Worm (Caenorhabditis elegans): ENCODE results near the gene C13G5.2.

C13G5.2 gene

DNA sequence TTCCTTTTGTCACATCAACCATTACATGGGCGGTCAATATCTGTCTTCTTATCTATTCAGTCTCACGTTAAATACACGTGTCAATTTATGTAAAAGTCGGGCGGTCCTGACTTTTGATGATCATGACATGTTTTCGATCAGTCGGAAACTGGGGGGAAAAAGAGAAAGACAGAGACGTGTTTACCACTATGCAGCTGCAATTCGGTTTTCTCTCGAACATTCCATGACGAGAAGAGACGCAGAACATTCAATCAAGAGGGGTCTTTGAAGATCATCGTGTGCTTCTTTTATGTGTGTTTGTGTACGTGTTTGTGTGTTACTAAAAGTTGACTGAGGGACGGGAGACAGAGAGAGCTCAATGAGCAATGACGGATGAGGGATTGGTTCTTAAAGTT is 40.1 kb upstream of the C13G5.2 start (continued):
- TF ChIP-seq ces-1 (GFP tag; optimal IDR thresholded peaks at IDR 0.05) (no peak), zag-1 (tag; optimal IDR thresholded peaks at IDR 0.05) (no peak), F26F4.8 (GFP tag; conservative IDR thresholded peaks at IDR 0.05) (no peak), tra-1 (GFP tag; IDR thresholded peaks at IDR 0.05) (peak; percentile 96), spr-1 (tag; optimal IDR thresholded peaks at IDR 0.05) (peak; percentile 72), fos-1 (tag; optimal IDR thresholded peaks at IDR 0.05) (no peak), madf-5 (GFP tag; IDR thresholded peaks at IDR 0.05) (no peak), egl-27 (tag; optimal IDR thresholded peaks at IDR 0.05) (peak; percentile 68), lin-38 (GFP tag; IDR thresholded peaks at IDR 0.05) (peak; percentile 49), nhr-77 (tag; optimal IDR thresholded peaks at IDR 0.05) (peak; percentile 91), snpc-1.2 (GFP tag; IDR thresholded peaks at IDR 0.05) (no peak), hlh-11 (tag; optimal IDR thresholded peaks at IDR 0.05) (peak; percentile 99), hif-1 (tag; optimal IDR thresholded peaks at IDR 0.05) (peak; percentile 88 to 90), nhr-10 (tag; optimal IDR thresholded peaks at IDR 0.05) (peak; percentile 80), gei-8 (GFP tag; optimal IDR thresholded peaks at IDR 0.05) (peak; percentile 84), zip-2 (tag; optimal IDR thresholded peaks at IDR 0.05) (peak; percentile 71), madf-9 (GFP tag; conservative IDR thresholded peaks at IDR 0.05) (peak; percentile 44), Y75B8A.6 (GFP tag; IDR thresholded peaks at IDR 0.05) (no peak), skn-1 (tag; optimal IDR thresholded peaks at IDR 0.05) (peak; percentile 53), nhr-237 (tag; optimal IDR thresholded peaks at IDR 0.05) (no peak), nhr-28 (tag; optimal IDR thresholded peaks at IDR 0.05) (peak; percentile 89), jun-1 (tag; optimal IDR thresholded peaks at IDR 0.05) (peak; percentile 49), mxl-2 (GFP tag; conservative IDR thresholded peaks at IDR 0.05) (peak; percentile 93), hlh-30 (tag; optimal IDR thresholded peaks at IDR 0.05; ENCODE audit: insufficient read depth) (peak; percentile 96), pqm-1 (tag; optimal IDR thresholded peaks at IDR 0.05) (peak; percentile 15), lin-1 (GFP tag; IDR thresholded peaks at IDR 0.05) (peak; percentile 89), mxl-3 (GFP tag; optimal IDR thresholded peaks at IDR 0.05) (peak; percentile 98), set-16 (GFP tag; IDR thresholded peaks at IDR 0.05) (peak; percentile 23; the same call in 1 of the 2 replicates), nhr-102 (tag; optimal IDR thresholded peaks at IDR 0.05) (peak; percentile 94), R02D3.7 (tag; optimal IDR thresholded peaks at IDR 0.05) (no peak), arid-1 (GFP tag; conservative IDR thresholded peaks at IDR 0.05) (0 out of 2 replicates have a peak, but pooled peaks have one; percentile 36), D1046.2 (GFP tag; IDR thresholded peaks at IDR 0.05) (no peak), daf-16 (GFP tag; optimal IDR thresholded peaks at IDR 0.05) (peak; percentile 97 to 99), daf-16 (tag; optimal IDR thresholded peaks at IDR 0.05) (peak; percentile 99), daf-12 (tag; optimal IDR thresholded peaks at IDR 0.05) (no peak), lir-3 (tag; optimal IDR thresholded peaks at IDR 0.05) (no peak), nhr-11 (tag; optimal IDR thresholded peaks at IDR 0.05) (peak; percentile 98), Y105C5A.15 (GFP tag; IDR thresholded peaks at IDR 0.05) (no peak), saeg-2 (GFP tag; IDR thresholded peaks at IDR 0.05) (peak; percentile 64; the same call in 1 of the 2 replicates), Y5F2A.4 (GFP tag; optimal IDR thresholded peaks at IDR 0.05) (no peak), php-3 (GFP tag; IDR thresholded peaks at IDR 0.05) (peak; percentile 96), T26A8.4 (GFP tag; IDR thresholded peaks at IDR 0.05) (peak; percentile 77; the same call in 1 of the 2 replicates), ceh-44 (GFP tag; IDR thresholded peaks at IDR 0.05) (no peak), snpc-4 (tag; optimal IDR thresholded peaks at IDR 0.05) (no peak), Y48G9A.11 (GFP tag; IDR thresholded peaks at IDR 0.05) (no peak), dmd-9 (GFP tag; IDR thresholded peaks at IDR 0.05) (no peak), ama-1 (optimal IDR thresholded peaks at IDR 0.05) (peak; percentile 79), F37D6.2 (tag; optimal IDR thresholded peaks at IDR 0.05) (peak; percentile 19), cey-2 (tag; optimal IDR thresholded peaks at IDR 0.05; ENCODE audit: borderline replicate concordance, insufficient read depth) (peak; percentile 90), duxl-1 (tag; optimal IDR thresholded peaks at IDR 0.05; ENCODE audit: poor library complexity) (no peak), lim-7 (GFP tag; IDR thresholded peaks at IDR 0.05) (0 out of 2 replicates have a peak, but pooled peaks have one; percentile 6), daf-8 (GFP tag; IDR thresholded peaks at IDR 0.05) (no peak)
